Fruit fly (Drosophila melanogaster) whole organism, pupa: ENCODE results near the gene CG43407.

Experiments
- CG14655 ChIP-seq: fragments of 200-800 bp; sonication (Bioruptor generic); optimal IDR thresholded peaks from 3 replicates; lab custom pipeline; 2017; ENCODE audit warnings: mild to moderate bottlenecking, missing biosample characterization, missing genetic modification reagents, missing genetic modification characterization
- CG15710 ChIP-seq: fragments of 200-800 bp; sonication (Bioruptor generic); optimal IDR thresholded peaks from 2 replicates; lab custom pipeline; 2018; ENCODE audit warnings: missing biosample characterization, mild to moderate bottlenecking, missing genetic modification characterization, moderate library complexity
- CG32121 ChIP-seq: fragments of 200-800 bp; sonication (Bioruptor generic); IDR thresholded peaks from 2 replicates; pipeline ENCODE4 v1.3.6; 2022; ENCODE audit warnings: missing biosample characterization, missing genetic modification characterization
- CG4496 ChIP-seq: fragments of 200-800 bp; sonication (Bioruptor generic); IDR thresholded peaks from 3 replicates; pipeline ENCODE4 v1.3.6; 2022; ENCODE audit warnings: missing biosample characterization, missing genetic modification characterization
- rn ChIP-seq: fragments of 200-800 bp; sonication (Bioruptor generic); IDR thresholded peaks from 2 replicates; pipeline ENCODE4 v1.3.6; 2022; ENCODE audit warnings: missing biosample characterization, missing genetic modification characterization

DNA sequence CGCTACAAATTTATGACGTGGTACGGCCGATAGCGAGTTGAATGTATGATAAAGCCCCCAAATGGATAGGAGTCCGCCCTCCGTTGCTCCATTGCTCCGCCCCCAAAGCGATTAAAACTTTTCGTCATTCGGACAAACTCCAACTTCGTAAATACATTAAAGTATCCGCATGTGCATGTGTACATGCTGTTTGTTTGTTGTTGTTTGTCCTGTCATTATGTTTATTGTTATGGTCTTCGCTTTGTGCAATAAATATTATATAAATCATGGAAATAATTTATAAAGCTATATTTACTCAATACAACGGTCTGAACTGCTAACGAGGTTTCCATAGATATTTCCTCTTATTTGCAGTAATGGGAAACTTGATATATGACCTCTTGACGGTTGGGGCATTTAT is 16.1 kb downstream of the CG43407 start:
- no peak for TF ChIP-seq CG32121
- TF ChIP-seq CG14655 (GFP tag; lab: Kevin White, UChicago), result no peak
- no peak for TF ChIP-seq CG4496 (GFP tag; lab: Robert Waterston, UW)
- TF ChIP-seq CG15710, result no peak
- no peak for TF ChIP-seq rn (GFP tag; lab: Robert Waterston, UW)
